ENCODE assay signal across 2 worm cellular contexts in genomic region chrIV:9140172-9140805, ce11.
A peak's percentile ranks its signal among the peaks of the same experiment; 100 is the strongest.
TF ChIP-seq lines count a peak whose summit lies in the region.

No protein-coding gene starts in this region.

TF ChIP-seq in whole organism, L4 larva, 104 proteins besides CTCF, POLR2A, EP300 and RAD21:
- TF ChIP-seq daf-16 (GFP tag; optimal IDR thresholded peaks at IDR 0.05; lab: Kevin White, UChicago): no peak
- no peak for TF ChIP-seq daf-16 (tag; optimal IDR thresholded peaks at IDR 0.05; lab: Kevin White, UChicago)
- TF ChIP-seq nhr-41 (GFP tag; IDR thresholded peaks at IDR 0.05; lab: Robert Waterston, UW): no peak
- peak; percentile 39; the same call in 1 of the 2 replicates for TF ChIP-seq ceh-44 (GFP tag; IDR thresholded peaks at IDR 0.05; lab: Robert Waterston, UW)
- peak; percentile 90 for TF ChIP-seq snpc-1.2 (GFP tag; IDR thresholded peaks at IDR 0.05; lab: Robert Waterston, UW)
- TF ChIP-seq mdt-29 (GFP tag; IDR thresholded peaks at IDR 0.05; lab: Robert Waterston, UW): 0 out of 2 replicates have a peak, but pooled peaks have one; percentile 9
- TF ChIP-seq F49E8.2 (tag; optimal IDR thresholded peaks at IDR 0.05; lab: Kevin White, UChicago; ENCODE audit: borderline replicate concordance): peak; percentile 70
- TF ChIP-seq rbr-2 (tag; optimal IDR thresholded peaks at IDR 0.05; lab: Kevin White, UChicago): no peak

TF ChIP-seq in whole organism, young adult, 124 proteins besides CTCF, POLR2A, EP300 and RAD21:
- TF ChIP-seq tbp1 (GFP tag; optimal IDR thresholded peaks at IDR 0.05; lab: Kevin White, UChicago) (peak; percentile 73), Y56A3A.18 (GFP tag; IDR thresholded peaks at IDR 0.05; lab: Robert Waterston, UW) (no peak), F10E7.11 (tag; optimal IDR thresholded peaks at IDR 0.05; lab: Kevin White, UChicago) (no peak), ceh-58 (GFP tag; IDR thresholded peaks at IDR 0.05; lab: Robert Waterston, UW) (no peak), die-1 (tag; optimal IDR thresholded peaks at IDR 0.05; lab: Kevin White, UChicago) (no peak), Y67H2A.10 (GFP tag; conservative IDR thresholded peaks at IDR 0.05; lab: Robert Waterston, UW) (no peak), mcd-1 (GFP tag; IDR thresholded peaks at IDR 0.05; lab: Robert Waterston, UW) (no peak; the same call in 1 of the 2 replicates), T26A5.8 (tag; optimal IDR thresholded peaks at IDR 0.05; lab: Kevin White, UChicago) (no peak), Y53F4B.3 (GFP tag; IDR thresholded peaks at IDR 0.05; lab: Robert Waterston, UW) (no peak), zfh-2 (GFP tag; conservative IDR thresholded peaks at IDR 0.05; lab: Robert Waterston, UW) (no peak), F57A8.1 (GFP tag; optimal IDR thresholded peaks at IDR 0.05; lab: Kevin White, UChicago) (no peak), hlh-12 (tag; optimal IDR thresholded peaks at IDR 0.05; lab: Kevin White, UChicago) (no peak), Y95B8A.8 (GFP tag; IDR thresholded peaks at IDR 0.05; lab: Robert Waterston, UW) (no peak), cebp-1 (GFP tag; IDR thresholded peaks at IDR 0.05; lab: Robert Waterston, UW) (no peak), cebp-1 (tag; optimal IDR thresholded peaks at IDR 0.05; lab: Kevin White, UChicago) (no peak), K12H6.12 (tag; optimal IDR thresholded peaks at IDR 0.05; lab: Kevin White, UChicago) (no peak), snpc-4 (GFP tag; optimal IDR thresholded peaks at IDR 0.05; lab: Kevin White, UChicago) (peak; percentile 82), snpc-4 (tag; optimal IDR thresholded peaks at IDR 0.05; lab: Kevin White, UChicago) (peak; percentile 86 to 97 (median 94)), sptf-2 (GFP tag; optimal IDR thresholded peaks at IDR 0.05; lab: Kevin White, UChicago) (no peak), egl-18 (GFP tag; IDR thresholded peaks at IDR 0.05; lab: Robert Waterston, UW) (no peak), F39B2.1 (GFP tag; IDR thresholded peaks at IDR 0.05; lab: Robert Waterston, UW) (no peak), D2030.7 (GFP tag; IDR thresholded peaks at IDR 0.05; lab: Robert Waterston, UW) (peak; percentile 43; the same call in 1 of the 2 replicates), ceh-100 (GFP tag; IDR thresholded peaks at IDR 0.05; lab: Robert Waterston, UW) (no peak), snpc-3.4 (tag; optimal IDR thresholded peaks at IDR 0.05; lab: Kevin White, UChicago) (peak; percentile 78), nhr-90 (tag; optimal IDR thresholded peaks at IDR 0.05; lab: Kevin White, UChicago) (no peak), mes-4 (tag; optimal IDR thresholded peaks at IDR 0.05; lab: Kevin White, UChicago) (no peak), egl-44 (GFP tag; IDR thresholded peaks at IDR 0.05; lab: Robert Waterston, UW) (no peak), attf-6 (GFP tag; IDR thresholded peaks at IDR 0.05; lab: Robert Waterston, UW) (peak; percentile 93), hmg-20 (GFP tag; IDR thresholded peaks at IDR 0.05; lab: Robert Waterston, UW) (no peak), ekl-4 (GFP tag; IDR thresholded peaks at IDR 0.05; lab: Robert Waterston, UW) (no peak), ceh-79 (tag; optimal IDR thresholded peaks at IDR 0.05; lab: Kevin White, UChicago) (no peak), dox-1 (GFP tag; IDR thresholded peaks at IDR 0.05; lab: Robert Waterston, UW) (no peak), mxl-1 (tag; optimal IDR thresholded peaks at IDR 0.05; lab: Kevin White, UChicago) (no peak), lin-40 (tag; optimal IDR thresholded peaks at IDR 0.05; lab: Kevin White, UChicago) (no peak), nhr-80 (tag; optimal IDR thresholded peaks at IDR 0.05; lab: Kevin White, UChicago) (no peak), ztf-6 (GFP tag; IDR thresholded peaks at IDR 0.05; lab: Robert Waterston, UW) (no peak), pbrm-1 (GFP tag; IDR thresholded peaks at IDR 0.05; lab: Robert Waterston, UW) (no peak; the same call in 1 of the 2 replicates), rcor-1 (GFP tag; IDR thresholded peaks at IDR 0.05; lab: Robert Waterston, UW) (no peak; the same call in 1 of the 2 replicates), hmg-1.2 (GFP tag; IDR thresholded peaks at IDR 0.05; lab: Robert Waterston, UW) (peak; percentile 56), unc-130 (GFP tag; optimal IDR thresholded peaks at IDR 0.05; lab: Kevin White, UChicago) (no peak), rec-8 (tag; optimal IDR thresholded peaks at IDR 0.05; lab: Kevin White, UChicago) (no peak), snpc-1.1 (tag; optimal IDR thresholded peaks at IDR 0.05; lab: Kevin White, UChicago; ENCODE audit: insufficient read depth) (peak; percentile 92), ztf-25 (GFP tag; IDR thresholded peaks at IDR 0.05; lab: Robert Waterston, UW) (no peak), ceh-40 (GFP tag; IDR thresholded peaks at IDR 0.05; lab: Robert Waterston, UW) (no peak), cebp-2 (GFP tag; IDR thresholded peaks at IDR 0.05; lab: Robert Waterston, UW) (no peak), snpc-1.3 (tag; optimal IDR thresholded peaks at IDR 0.05; lab: Kevin White, UChicago; ENCODE audit: insufficient read depth) (peak; percentile 34), ceh-27 (GFP tag; optimal IDR thresholded peaks at IDR 0.05; lab: Kevin White, UChicago) (no peak), xnd-1 (tag; optimal IDR thresholded peaks at IDR 0.05; lab: Kevin White, UChicago) (no peak), lsl-1 (GFP tag; optimal IDR thresholded peaks at IDR 0.05; lab: Kevin White, UChicago) (peak; percentile 45), B0336.3 (GFP tag; IDR thresholded peaks at IDR 0.05; lab: Robert Waterston, UW) (no peak), madf-3 (GFP tag; IDR thresholded peaks at IDR 0.05; lab: Robert Waterston, UW) (no peak), madf-6 (GFP tag; IDR thresholded peaks at IDR 0.05; lab: Robert Waterston, UW) (peak; percentile 67), sea-2 (GFP tag; IDR thresholded peaks at IDR 0.05; lab: Robert Waterston, UW) (no peak), F49E8.2 (tag; optimal IDR thresholded peaks at IDR 0.05; lab: Kevin White, UChicago; ENCODE audit: insufficient read depth) (peak; percentile 8)

Comparison
In these comparisons a context has a peak if more than half of its experiments do, and no peak if none do; other contexts are left out.
1. Of the 7 proteins assayed by ChIP-seq in both whole organism, young adult and whole organism, L4 larva: peak only in whole organism, young adult: snpc-4; only in whole organism, L4 larva: none; in both: F49E8.2; in neither: 5.